Fruit fly (Drosophila melanogaster) whole organism, embryonic: ENCODE results near the gene CG14881.

ENCODE experiments used
- Atf3 ChIP-seq: fragments of 200-800 bp; sonication (Bioruptor generic); optimal IDR thresholded peaks from 3 replicates; lab custom pipeline; 2016; ENCODE audit warnings: missing biosample characterization, missing genetic modification characterization
- CG10959 ChIP-seq: fragments of 200-800 bp; sonication (Bioruptor generic); IDR thresholded peaks from 2 replicates; pipeline ENCODE4 v1.3.6; 2022; ENCODE audit warnings: missing biosample characterization, missing genetic modification characterization
- CG11247 ChIP-seq: fragments of 200-800 bp; sonication (Bioruptor generic); IDR thresholded peaks from 2 replicates; pipeline ENCODE4 v1.3.6; 2022; ENCODE audit warnings: missing biosample characterization, missing genetic modification characterization
- CG11723 ChIP-seq: fragments of 200-800 bp; sonication (Bioruptor generic); optimal IDR thresholded peaks from 2 replicates; lab custom pipeline; 2017; ENCODE audit warnings: missing biosample characterization, mild to moderate bottlenecking, missing genetic modification characterization
- CG13287 ChIP-seq: fragments of 200-800 bp; sonication (Bioruptor generic); IDR thresholded peaks from 2 replicates; pipeline ENCODE4 v1.3.6; 2022; ENCODE audit warnings: missing biosample characterization, missing genetic modification characterization; ENCODE audit not compliant: partially characterized antibody
- CG14710 ChIP-seq: fragments of 200-800 bp; sonication (Bioruptor generic); optimal IDR thresholded peaks from 3 replicates; lab custom pipeline; 2019; ENCODE audit warnings: missing biosample characterization, mild to moderate bottlenecking, missing genetic modification characterization, moderate library complexity
- CG14860 ChIP-seq: fragments of 200-800 bp; sonication (Bioruptor generic); IDR thresholded peaks from 3 replicates; pipeline ENCODE4 v1.3.6; 2022; ENCODE audit warnings: missing biosample characterization, missing genetic modification characterization; ENCODE audit not compliant: partially characterized antibody
- CG15269 ChIP-seq: fragments of 200-800 bp; sonication (Bioruptor generic); optimal IDR thresholded peaks from 2 replicates; lab custom pipeline; 2018; ENCODE audit warnings: missing biosample characterization, mild to moderate bottlenecking, missing genetic modification characterization, moderate library complexity
- CG1647 ChIP-seq: fragments of 200-800 bp; sonication (Bioruptor generic); optimal IDR thresholded peaks from 3 replicates; lab custom pipeline; 2016; ENCODE audit warnings: missing biosample characterization, missing genetic modification characterization
- CG1832 ChIP-seq: fragments of 200-800 bp; sonication (Bioruptor generic); optimal IDR thresholded peaks from 2 replicates; lab custom pipeline; 2017; ENCODE audit warnings: missing biosample characterization, mild to moderate bottlenecking, missing genetic modification characterization, inconsistent platforms
- CG30431 ChIP-seq: fragments of 200-800 bp; sonication (Bioruptor generic); optimal IDR thresholded peaks from 2 replicates; lab custom pipeline; 2017; ENCODE audit warnings: missing biosample characterization, missing genetic modification characterization
- CG3065 ChIP-seq: fragments of 200-800 bp; sonication (Bioruptor generic); optimal IDR thresholded peaks from 2 replicates; lab custom pipeline; 2016; ENCODE audit warnings: missing biosample characterization, missing genetic modification characterization
- CG34224 ChIP-seq: fragments of 200-800 bp; sonication (Bioruptor generic); IDR thresholded peaks from 3 replicates; pipeline ENCODE4 v1.3.6; 2022; ENCODE audit warnings: missing biosample characterization, missing genetic modification characterization; ENCODE audit not compliant: partially characterized antibody
- CG42726 ChIP-seq: fragments of 200-800 bp; sonication (Bioruptor generic); IDR thresholded peaks from 2 replicates; pipeline ENCODE4 v1.3.6; 2022; ENCODE audit warnings: missing biosample characterization, missing genetic modification characterization; ENCODE audit not compliant: partially characterized antibody
- CG4328 ChIP-seq: fragments of 200-800 bp; sonication (Bioruptor generic); optimal IDR thresholded peaks from 3 replicates; lab custom pipeline; 2017; ENCODE audit warnings: missing biosample characterization, missing genetic modification reagents, missing genetic modification characterization
- CG4617 ChIP-seq: fragments of 200-800 bp; sonication (Bioruptor generic); optimal IDR thresholded peaks from 3 replicates; lab custom pipeline; 2016; ENCODE audit warnings: missing biosample characterization, missing genetic modification characterization, borderline replicate concordance
- CG4820 ChIP-seq: fragments of 200-800 bp; sonication (Bioruptor generic); optimal IDR thresholded peaks from 3 replicates; lab custom pipeline; 2016; ENCODE audit warnings: missing biosample characterization, missing genetic modification characterization
- CG7372 ChIP-seq: fragments of 200-800 bp; sonication (Bioruptor generic); IDR thresholded peaks from 2 replicates; pipeline ENCODE4 v1.3.6; 2022; ENCODE audit warnings: missing biosample characterization, missing genetic modification characterization
- CG8089 ChIP-seq: fragments of 200-800 bp; sonication (Bioruptor generic); optimal IDR thresholded peaks from 3 replicates; lab custom pipeline; 2016; ENCODE audit warnings: missing biosample characterization, missing genetic modification characterization
- CG8359 ChIP-seq: fragments of 200-800 bp; sonication (Bioruptor generic); optimal IDR thresholded peaks from 2 replicates; lab custom pipeline; 2017; ENCODE audit warnings: missing biosample characterization, mild to moderate bottlenecking, missing genetic modification characterization, borderline replicate concordance
- CHES-1-like ChIP-seq: fragments of 200-800 bp; sonication (Bioruptor generic); optimal IDR thresholded peaks from 2 replicates; lab custom pipeline; 2016; ENCODE audit warnings: missing biosample characterization, missing genetic modification characterization
- D19A ChIP-seq: fragments of 200-800 bp; optimal IDR thresholded peaks from 3 replicates; lab custom pipeline; 2019; ENCODE audit warnings: missing biosample characterization, mild to moderate bottlenecking, missing genetic modification characterization, moderate library complexity
- Dad ChIP-seq: fragments of 200-800 bp; sonication (Bioruptor generic); optimal IDR thresholded peaks from 3 replicates; lab custom pipeline; 2016; ENCODE audit warnings: missing biosample characterization, missing genetic modification characterization
- Deaf1 ChIP-seq: fragments of 200-800 bp; optimal IDR thresholded peaks from 3 replicates; lab custom pipeline; 2019; ENCODE audit warnings: missing biosample characterization, mild to moderate bottlenecking, missing genetic modification characterization, moderate library complexity
- Dref ChIP-seq: fragments of 200-800 bp; sonication (Bioruptor generic); IDR thresholded peaks from 2 replicates; pipeline ENCODE4 v1.3.6; 2022; ENCODE audit warnings: missing biosample characterization, missing genetic modification characterization
- Drgx ChIP-seq: fragments of 200-800 bp; sonication (Bioruptor generic); IDR thresholded peaks from 2 replicates; pipeline ENCODE4 v1.3.6; 2022; ENCODE audit warnings: missing biosample characterization, missing genetic modification characterization
- HLHmδ ChIP-seq: fragments of 200-800 bp; sonication (Bioruptor generic); optimal IDR thresholded peaks from 2 replicates; lab custom pipeline; 2018; ENCODE audit warnings: missing biosample characterization, mild to moderate bottlenecking, missing genetic modification characterization, moderate library complexity
- Hmx ChIP-seq: fragments of 200-800 bp; sonication (Bioruptor generic); optimal IDR thresholded peaks from 2 replicates; lab custom pipeline; 2016; ENCODE audit warnings: missing biosample characterization, missing genetic modification characterization
- Hr78 ChIP-seq, 2 experiments: fragments of 200-800 bp in 1 of 2; fragments of >200 bp in 1 of 2; sonication (Bioruptor generic) in 1 of 2; optimal IDR thresholded peaks; 2 replicates each; lab custom pipeline; 2017 to 2019; ENCODE audit warnings: missing biosample characterization in 2 of 2, missing genetic modification characterization in 2 of 2, mild to moderate bottlenecking in 1 of 2, moderate library complexity in 1 of 2
- Jarid2 ChIP-seq: fragments of 200-800 bp; sonication (Bioruptor generic); optimal IDR thresholded peaks from 3 replicates; lab custom pipeline; 2017; ENCODE audit warnings: mild to moderate bottlenecking, missing biosample characterization, missing genetic modification reagents, missing genetic modification characterization
- ase ChIP-seq: fragments of 200-800 bp; sonication (Bioruptor generic); IDR thresholded peaks from 3 replicates; pipeline ENCODE4 v1.3.6; 2022; ENCODE audit warnings: missing biosample characterization, missing genetic modification characterization
- az2 ChIP-seq: fragments of 200-800 bp; sonication (Bioruptor generic); optimal IDR thresholded peaks from 3 replicates; lab custom pipeline; 2016; ENCODE audit warnings: missing biosample characterization, missing genetic modification characterization
- cg ChIP-seq: fragments of 200-800 bp; sonication (Bioruptor generic); optimal IDR thresholded peaks from 3 replicates; lab custom pipeline; 2019; ENCODE audit warnings: missing biosample characterization, mild to moderate bottlenecking, missing genetic modification characterization, moderate library complexity
- disco-r ChIP-seq: fragments of 200-800 bp; sonication (Bioruptor generic); optimal IDR thresholded peaks from 2 replicates; lab custom pipeline; 2016; ENCODE audit warnings: missing biosample characterization, missing genetic modification characterization
- esg ChIP-seq: fragments of 200-800 bp; sonication (Bioruptor generic); conservative IDR thresholded peaks from 2 replicates; pipeline ENCODE4 v1.3.6; 2022; ENCODE audit warnings: missing biosample characterization, missing genetic modification characterization
- gt ChIP-seq: fragments of 200-800 bp; sonication (Bioruptor generic); IDR thresholded peaks from 2 replicates; pipeline ENCODE4 v1.3.6; 2022; ENCODE audit warnings: missing biosample characterization, missing genetic modification characterization
- kni ChIP-seq: fragments of 200-800 bp; sonication (Bioruptor generic); optimal IDR thresholded peaks from 3 replicates; lab custom pipeline; 2017; ENCODE audit warnings: mild to moderate bottlenecking, missing biosample characterization, missing genetic modification reagents, missing genetic modification characterization
- maf-S ChIP-seq: fragments of 200-800 bp; sonication (Bioruptor generic); optimal IDR thresholded peaks from 2 replicates; lab custom pipeline; 2016; ENCODE audit warnings: missing biosample characterization, missing genetic modification characterization
- mld ChIP-seq: fragments of 200-800 bp; sonication (Bioruptor generic); IDR thresholded peaks from 3 replicates; pipeline ENCODE4 v1.3.6; 2022; ENCODE audit warnings: missing biosample characterization, missing genetic modification characterization; ENCODE audit not compliant: partially characterized antibody
- pfk ChIP-seq: fragments of 200-800 bp; sonication (Bioruptor generic); optimal IDR thresholded peaks from 2 replicates; lab custom pipeline; 2018; ENCODE audit warnings: missing biosample characterization, mild to moderate bottlenecking, missing genetic modification characterization, moderate library complexity
- phol ChIP-seq: fragments of 200-800 bp; sonication (Bioruptor generic); optimal IDR thresholded peaks from 3 replicates; lab custom pipeline; 2018; ENCODE audit warnings: missing biosample characterization, mild to moderate bottlenecking, missing genetic modification characterization, moderate library complexity
- pita ChIP-seq: fragments of 200-800 bp; sonication (Bioruptor generic); optimal IDR thresholded peaks from 2 replicates; lab custom pipeline; 2017; ENCODE audit warnings: missing biosample characterization, mild to moderate bottlenecking, missing genetic modification characterization
- psq ChIP-seq: fragments of 200-800 bp; sonication (Bioruptor generic); optimal IDR thresholded peaks from 2 replicates; lab custom pipeline; 2017; ENCODE audit warnings: missing biosample characterization, missing genetic modification characterization
- rib ChIP-seq: fragments of 200-800 bp; sonication (Bioruptor generic); IDR thresholded peaks from 2 replicates; pipeline ENCODE4 v1.3.6; 2022; ENCODE audit warnings: missing biosample characterization, missing genetic modification characterization
- run ChIP-seq: fragments of 200-800 bp; sonication (Bioruptor generic); optimal IDR thresholded peaks from 3 replicates; lab custom pipeline; 2018; ENCODE audit warnings: missing biosample characterization, mild to moderate bottlenecking, missing genetic modification characterization
- sqz ChIP-seq: fragments of 200-800 bp; sonication (Bioruptor generic); optimal IDR thresholded peaks from 3 replicates; lab custom pipeline; 2018; ENCODE audit warnings: missing biosample characterization, mild to moderate bottlenecking, missing genetic modification characterization
- sug ChIP-seq: fragments of 200-800 bp; optimal IDR thresholded peaks from 2 replicates; lab custom pipeline; 2019; ENCODE audit warnings: missing biosample characterization, mild to moderate bottlenecking, missing genetic modification characterization, moderate library complexity
- tx ChIP-seq: fragments of 200-800 bp; sonication (Bioruptor generic); optimal IDR thresholded peaks from 2 replicates; lab custom pipeline; 2016; ENCODE audit warnings: missing biosample characterization, missing genetic modification characterization
- unc-4 ChIP-seq: fragments of 200-800 bp; sonication (Bioruptor generic); IDR thresholded peaks from 2 replicates; pipeline ENCODE4 v1.3.6; 2022; ENCODE audit warnings: missing biosample characterization, missing genetic modification characterization; ENCODE audit not compliant: partially characterized antibody
- zfh1 ChIP-seq: fragments of 200-800 bp; sonication (Bioruptor generic); IDR thresholded peaks from 3 replicates; pipeline ENCODE4 v1.3.6; 2022; ENCODE audit warnings: missing biosample characterization, missing genetic modification characterization

CG14881 gene

dm6 chr3R:16432665-16433065, 2.0 kb upstream of the CG14881 start, which contains the start of gene Fntb (continued):
- TF ChIP-seq mld (no peak), sqz (GFP tag; lab: Kevin White, UChicago) (no peak), gt (GFP tag; lab: Robert Waterston, UW) (no peak), az2 (GFP tag; lab: Kevin White, UChicago) (peak; percentile 70), Dref (GFP tag; lab: Robert Waterston, UW) (no peak), CG30431 (GFP tag; lab: Kevin White, UChicago) (peak; percentile 39), pita (no peak), unc-4 (no peak), CG8359 (GFP tag; lab: Kevin White, UChicago) (no peak), ase (GFP tag; lab: Robert Waterston, UW) (peak; percentile 50; the same call in 1 of the 3 replicates), Atf3 (GFP tag; lab: Kevin White, UChicago) (no peak), Deaf1 (tag; lab: Kevin White, UChicago) (no peak), CG1647 (GFP tag; lab: Kevin White, UChicago) (no peak), tx (GFP tag; lab: Kevin White, UChicago) (no peak), CG14710 (peak; percentile 66), CG11723 (GFP tag; lab: Kevin White, UChicago) (no peak), Dad (GFP tag; lab: Kevin White, UChicago) (no peak), disco-r (no peak), cg (GFP tag; lab: Kevin White, UChicago) (no peak), CG7372 (peak; percentile 20; the same call in 1 of the 2 replicates), CG10959 (no peak), CHES-1-like (no peak), Hr78 (GFP tag; optimal IDR thresholded peaks at IDR 0.05; lab: Kevin White, UChicago) (no peak), HLHmδ (GFP tag; lab: Kevin White, UChicago) (no peak), D19A (tag; lab: Kevin White, UChicago) (peak; percentile 75), phol (tag; lab: Kevin White, UChicago) (peak; percentile 83), CG1832 (no peak), CG34224 (GFP tag; lab: Robert Waterston, UW) (peak; percentile 35; the same call in 1 of the 3 replicates), CG42726 (GFP tag; lab: Robert Waterston, UW) (no peak), CG14860 (GFP tag; lab: Robert Waterston, UW) (no peak), maf-S (GFP tag; lab: Kevin White, UChicago) (peak; percentile 10), run (tag; lab: Kevin White, UChicago) (peak; percentile 35), Drgx (GFP tag; lab: Robert Waterston, UW) (no peak; the same call in 1 of the 2 replicates), zfh1 (0 out of 3 replicates have a peak, but pooled peaks have one; percentile 15), psq (GFP tag; lab: Kevin White, UChicago) (no peak), CG3065 (GFP tag; lab: Kevin White, UChicago) (peak; percentile 2), CG4617 (GFP tag; lab: Kevin White, UChicago) (peak; percentile 61), CG8089 (GFP tag; lab: Kevin White, UChicago) (no peak), CG4328 (GFP tag; lab: Kevin White, UChicago) (peak; percentile 53), esg (GFP tag; lab: Robert Waterston, UW) (peak; percentile 41; the same call in 1 of the 2 replicates), CG4820 (GFP tag; lab: Kevin White, UChicago) (peak; percentile 64), sug (tag; lab: Kevin White, UChicago) (peak; percentile 71), rib (GFP tag; lab: Robert Waterston, UW) (no peak), pfk (GFP tag; lab: Kevin White, UChicago) (no peak), Jarid2 (GFP tag; lab: Kevin White, UChicago) (no peak), CG11247 (GFP tag; lab: Robert Waterston, UW) (peak; percentile 40; the same call in 1 of the 2 replicates), CG13287 (GFP tag; lab: Robert Waterston, UW) (peak; percentile 50; the same call in 1 of the 2 replicates), Hmx (peak; percentile 19), kni (GFP tag; lab: Kevin White, UChicago) (no peak), CG15269 (tag; lab: Kevin White, UChicago) (no peak)
